Worm (Caenorhabditis elegans): ENCODE data around the gene egl-15.

DNA sequence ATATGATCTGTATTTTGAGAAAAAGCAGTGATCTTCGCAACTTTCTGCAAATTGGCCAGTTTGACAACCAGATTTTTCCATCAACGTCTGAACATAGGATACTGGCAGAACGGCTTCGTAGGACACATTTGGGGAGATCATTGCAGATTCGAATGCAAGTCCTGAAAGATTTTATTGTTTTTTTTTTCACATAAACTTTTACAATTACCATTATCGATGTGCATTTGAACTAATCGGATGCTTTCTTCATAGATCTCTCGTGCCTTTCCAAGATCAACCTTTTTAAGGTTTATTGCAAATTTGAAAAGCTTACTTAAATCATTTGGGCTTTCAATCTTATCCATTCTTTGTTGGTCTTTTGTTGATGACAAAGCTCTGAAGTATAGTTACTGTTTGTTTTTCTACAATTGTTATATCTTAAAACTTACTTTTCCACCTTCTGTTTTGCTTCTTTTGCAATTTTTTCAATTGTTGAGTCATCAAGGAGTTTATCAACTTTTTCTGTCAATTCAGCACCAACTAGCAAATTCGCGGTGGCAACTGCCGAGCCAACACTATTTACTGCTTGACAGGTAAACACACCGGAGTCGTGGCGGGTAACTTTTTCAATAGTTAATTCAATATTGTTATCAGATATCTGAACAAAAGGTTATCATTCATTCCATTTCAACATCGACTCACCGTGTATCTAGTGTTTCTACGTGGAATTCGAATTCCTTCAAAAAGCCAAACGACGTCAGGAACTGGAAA is 39.6 kb upstream of the egl-15 start:
- no peak for TF ChIP-seq hlh-15 (tag; optimal IDR thresholded peaks at IDR 0.05)
- no peak for TF ChIP-seq ceh-2 (tag; optimal IDR thresholded peaks at IDR 0.05)
- no peak for TF ChIP-seq unc-55 (GFP tag; optimal IDR thresholded peaks at IDR 0.05)
- no peak for TF ChIP-seq ref-2 (tag; optimal IDR thresholded peaks at IDR 0.05)
- no peak for TF ChIP-seq fkh-6 (tag; optimal IDR thresholded peaks at IDR 0.05)
- no peak for TF ChIP-seq hlh-30 (tag; optimal IDR thresholded peaks at IDR 0.05; ENCODE audit: insufficient read depth)
- TF ChIP-seq hlh-8 (tag; optimal IDR thresholded peaks at IDR 0.05), result no peak
- TF ChIP-seq ahr-1 (tag; optimal IDR thresholded peaks at IDR 0.05), result no peak
- TF ChIP-seq pag-3 (tag; optimal IDR thresholded peaks at IDR 0.05; ENCODE audit: borderline replicate concordance), result no peak
- TF ChIP-seq hlh-13 (GFP tag; optimal IDR thresholded peaks at IDR 0.05), result no peak
- TF ChIP-seq che-1 (tag; optimal IDR thresholded peaks at IDR 0.05), result no peak
- TF ChIP-seq ceh-9 (tag; optimal IDR thresholded peaks at IDR 0.05), result no peak
- no peak for TF ChIP-seq pqm-1 (tag; optimal IDR thresholded peaks at IDR 0.05)

Measured in whole organism, late embryonic.